Fruit fly (Drosophila melanogaster): ENCODE data around the gene CG3808.

The CG3808 gene

DNA sequence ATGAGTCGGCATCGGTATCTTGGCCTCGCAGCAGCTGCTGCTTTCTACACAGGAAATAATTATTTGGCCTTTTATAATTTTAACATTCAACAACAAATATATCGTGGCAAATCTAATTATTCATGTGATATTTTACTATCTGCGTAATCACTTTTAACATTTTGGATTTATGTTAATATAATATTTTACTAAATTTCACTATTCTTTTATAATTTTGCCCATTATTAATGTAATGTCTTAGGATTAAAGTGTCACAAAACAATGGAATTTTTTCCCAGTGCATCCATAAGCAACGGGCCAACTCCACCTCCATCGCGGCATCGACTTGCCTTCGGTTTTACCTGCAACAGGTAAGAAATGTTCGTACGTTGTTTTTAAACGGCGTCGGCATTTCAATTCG, 42.1 kb upstream of the CG3808 start (continued):
- TF ChIP-seq CG8290 (GFP tag; optimal IDR thresholded peaks at IDR 0.05), result peak; percentile 87
- peak in 1 of 2 experiments; percentile 70 for TF ChIP-seq CG8290 (tag; optimal IDR thresholded peaks at IDR 0.05)
- peak; percentile 94 for TF ChIP-seq CG8924 (tag; optimal IDR thresholded peaks at IDR 0.05)
- peak; percentile 1 for TF ChIP-seq MESR4 (GFP tag; optimal IDR thresholded peaks at IDR 0.05)
- TF ChIP-seq HLH3B (GFP tag; IDR thresholded peaks at IDR 0.05), result peak; percentile 69
- TF ChIP-seq CG4707 (GFP tag; optimal IDR thresholded peaks at IDR 0.05), result peak; percentile 40
- TF ChIP-seq lab (GFP tag; optimal IDR thresholded peaks at IDR 0.05), result peak; percentile 75
- TF ChIP-seq CG5953 (GFP tag; IDR thresholded peaks at IDR 0.05), result no peak
- peak; percentile 84 for TF ChIP-seq CG4424 (GFP tag; optimal IDR thresholded peaks at IDR 0.05)
- peak; percentile 58 for TF ChIP-seq E2f1 (GFP tag; IDR thresholded peaks at IDR 0.05)
- peak; percentile 51; the same call in 1 of the 2 replicates for TF ChIP-seq peb (GFP tag; IDR thresholded peaks at IDR 0.05)
- no peak for TF ChIP-seq Ravus (GFP tag; IDR thresholded peaks at IDR 0.05)
- peak; percentile 16 to 89 for TF ChIP-seq Hr51 (GFP tag; optimal IDR thresholded peaks at IDR 0.05)
- TF ChIP-seq Oli (tag; optimal IDR thresholded peaks at IDR 0.05), result peak; percentile 90
- no peak for TF ChIP-seq CG9609 (GFP tag; optimal IDR thresholded peaks at IDR 0.05)
- peak; percentile 50; the same call in 2 of the 3 replicates for TF ChIP-seq Mrtf (GFP tag; IDR thresholded peaks at IDR 0.05)
- TF ChIP-seq Fer1 (GFP tag; optimal IDR thresholded peaks at IDR 0.05), result peak; percentile 51
- peak; percentile 82 for TF ChIP-seq tio (GFP tag; optimal IDR thresholded peaks at IDR 0.05)
- no peak for TF ChIP-seq dm (GFP tag; optimal IDR thresholded peaks at IDR 0.05)
- peak; percentile 24 for TF ChIP-seq CG6854 (GFP tag; optimal IDR thresholded peaks at IDR 0.05)
- TF ChIP-seq vfl (GFP tag; optimal IDR thresholded peaks at IDR 0.05), result peak; percentile 49
- peak; percentile 90 for TF ChIP-seq D19A (tag; optimal IDR thresholded peaks at IDR 0.05)
- TF ChIP-seq CG42726 (GFP tag; IDR thresholded peaks at IDR 0.05; ENCODE audit: partially characterized antibody), result no peak
- TF ChIP-seq Mad (GFP tag; optimal IDR thresholded peaks at IDR 0.05), result peak; percentile 38
- peak; percentile 92 for TF ChIP-seq CG12391 (tag; optimal IDR thresholded peaks at IDR 0.05)
- TF ChIP-seq B-H1 (GFP tag; IDR thresholded peaks at IDR 0.05), result peak; percentile 29; the same call in 2 of the 3 replicates
- TF ChIP-seq pzg (GFP tag; optimal IDR thresholded peaks at IDR 0.05), result no peak
- peak; percentile 81 for TF ChIP-seq bcd (GFP tag; optimal IDR thresholded peaks at IDR 0.05)
- peak; percentile 29; the same call in 1 of the 2 replicates for TF ChIP-seq crol (GFP tag; IDR thresholded peaks at IDR 0.05)
- peak; percentile 60 for TF ChIP-seq NfI (GFP tag; optimal IDR thresholded peaks at IDR 0.05)
- no peak for TF ChIP-seq z (GFP tag; IDR thresholded peaks at IDR 0.05)
- TF ChIP-seq sc (optimal IDR thresholded peaks at IDR 0.05), result no peak
- peak; percentile 83 for TF ChIP-seq sc (GFP tag; optimal IDR thresholded peaks at IDR 0.05)
- peak; percentile 32; the same call in 1 of the 2 replicates for TF ChIP-seq CG4730 (GFP tag; IDR thresholded peaks at IDR 0.05)
- peak; percentile 87 for TF ChIP-seq PHDP (tag; optimal IDR thresholded peaks at IDR 0.05)
- TF ChIP-seq NK7.1 (GFP tag; optimal IDR thresholded peaks at IDR 0.05), result no peak
- 0 out of 2 replicates have a peak, but pooled peaks have one; percentile 15 for TF ChIP-seq Oaz (GFP tag; IDR thresholded peaks at IDR 0.05)
- peak; percentile 3 for TF ChIP-seq tx (GFP tag; optimal IDR thresholded peaks at IDR 0.05)
- TF ChIP-seq sima (GFP tag; optimal IDR thresholded peaks at IDR 0.05), result no peak
- TF ChIP-seq CG1832 (GFP tag; optimal IDR thresholded peaks at IDR 0.05), result no peak
- peak; percentile 42; the same call in 1 of the 2 replicates for TF ChIP-seq ro (GFP tag; IDR thresholded peaks at IDR 0.05)
- peak; percentile 95 for TF ChIP-seq nmo (GFP tag; optimal IDR thresholded peaks at IDR 0.05)
- TF ChIP-seq Bgb (GFP tag; IDR thresholded peaks at IDR 0.05; ENCODE audit: partially characterized antibody), result no peak
- 0 out of 2 replicates have a peak, but pooled peaks have one; percentile 15 for TF ChIP-seq CG17612 (GFP tag; IDR thresholded peaks at IDR 0.05)
- peak; percentile 8 for TF ChIP-seq slp2 (GFP tag; optimal IDR thresholded peaks at IDR 0.05)
- TF ChIP-seq vvl (GFP tag; IDR thresholded peaks at IDR 0.05), result peak; percentile 86
- no peak for TF ChIP-seq hbn (GFP tag; IDR thresholded peaks at IDR 0.05; ENCODE audit: partially characterized antibody)
- peak; percentile 6 to 94 for TF ChIP-seq eve (GFP tag; optimal IDR thresholded peaks at IDR 0.05)
- no peak for TF ChIP-seq CG10565 (GFP tag; optimal IDR thresholded peaks at IDR 0.05)
- TF ChIP-seq CG30431 (GFP tag; optimal IDR thresholded peaks at IDR 0.05), result peak; percentile 56
- TF ChIP-seq CG1233 (GFP tag; optimal IDR thresholded peaks at IDR 0.05), result peak; percentile 85
